Worm (Caenorhabditis elegans) whole organism, L1 larva: ENCODE data around the gene Y55F3AR.2.

ENCODE experiments used
- C04F5.9 ChIP-seq: sonication (generic microtip); optimal IDR thresholded peaks from 2 replicates; lab custom pipeline; 2016; ENCODE audit warnings: missing genetic modification characterization, missing compliant biosample characterization
- Y116A8C.19 ChIP-seq: sonication (generic microtip); optimal IDR thresholded peaks from 2 replicates; lab custom pipeline; 2016; ENCODE audit warnings: missing compliant biosample characterization, missing genetic modification characterization, borderline replicate concordance
- aha-1 ChIP-seq: fragments of 150-350 bp; optimal IDR thresholded peaks from 2 replicates; lab custom pipeline; 2014; ENCODE audit warnings: missing biosample characterization, missing genetic modification characterization
- alr-1 ChIP-seq: fragments of 200-800 bp; sonication (Bioruptor generic); optimal IDR thresholded peaks from 2 replicates; lab custom pipeline; 2018; ENCODE audit warnings: borderline replicate concordance, mild to moderate bottlenecking, missing genetic modification characterization, missing compliant biosample characterization
- aly-2 ChIP-seq: fragments of 150-350 bp; optimal IDR thresholded peaks from 2 replicates; lab custom pipeline; 2014; ENCODE audit warnings: missing biosample characterization, missing genetic modification characterization
- ama-1 ChIP-seq: fragments of 150-350 bp; optimal IDR thresholded peaks from 2 replicates; lab custom pipeline; 2014
- blmp-1 ChIP-seq: fragments of 150-350 bp; optimal IDR thresholded peaks from 2 replicates; lab custom pipeline; 2014; ENCODE audit warnings: missing biosample characterization, missing genetic modification characterization
- ceh-88 ChIP-seq: fragments of 200-800 bp; sonication (Bioruptor generic); IDR thresholded peaks from 2 replicates; pipeline ENCODE4 v1.3.6; 2022; ENCODE audit warnings: missing genetic modification characterization, missing compliant biosample characterization
- ceh-90 ChIP-seq: sonication (generic microtip); optimal IDR thresholded peaks from 2 replicates; lab custom pipeline; 2016; ENCODE audit warnings: missing genetic modification characterization, missing compliant biosample characterization
- ces-1 ChIP-seq: fragments of 150-350 bp; optimal IDR thresholded peaks from 2 replicates; lab custom pipeline; 2014; ENCODE audit warnings: missing biosample characterization, missing genetic modification reagents, missing genetic modification characterization
- dpl-1 ChIP-seq, 3 experiments: fragments of 150-350 bp in 2 of 3; sonication (generic microtip) in 1 of 3; optimal IDR thresholded peaks; 2 replicates each; lab custom pipeline; 2014 to 2017; ENCODE audit warnings: missing biosample characterization in 3 of 3, missing genetic modification characterization in 3 of 3, missing genetic modification reagents in 3 of 3
- efl-1 ChIP-seq, 4 experiments: fragments of 150-350 bp; optimal IDR thresholded peaks in 3 of 4; peaks in 1 of 4; 1 replicate in 1 of 4; 2 replicates in 3 of 4; lab custom pipeline; 2014; ENCODE audit warnings: missing biosample characterization in 2 of 4, missing genetic modification characterization in 2 of 4, missing genetic modification reagents in 2 of 4
- elt-3 ChIP-seq, 6 experiments: fragments of 150-350 bp in 1 of 6; sonication (generic microtip); optimal IDR thresholded peaks; 2 replicates each; lab custom pipeline; 2017 to 2018; ENCODE audit warnings: missing biosample characterization in 6 of 6, missing genetic modification characterization in 6 of 6, inconsistent platforms in 1 of 6
- fkh-4 ChIP-seq: sonication (generic microtip); optimal IDR thresholded peaks from 2 replicates; lab custom pipeline; 2016; ENCODE audit warnings: missing compliant biosample characterization, missing genetic modification characterization, borderline replicate concordance
- fkh-8 ChIP-seq: sonication (generic microtip); optimal IDR thresholded peaks from 2 replicates; lab custom pipeline; 2016; ENCODE audit warnings: mild to moderate bottlenecking, missing genetic modification characterization, missing compliant biosample characterization
- hlh-17 ChIP-seq: fragments of 200-800 bp; sonication (Bioruptor generic); optimal IDR thresholded peaks from 2 replicates; lab custom pipeline; 2018; ENCODE audit warnings: missing genetic modification characterization, mild to moderate bottlenecking, missing compliant biosample characterization, moderate library complexity, borderline replicate concordance
- hpl-2 ChIP-seq: fragments of 150-350 bp; optimal IDR thresholded peaks from 2 replicates; lab custom pipeline; 2014; ENCODE audit warnings: missing biosample characterization, missing genetic modification reagents, missing genetic modification characterization
- irx-1 ChIP-seq: sonication (generic microtip); optimal IDR thresholded peaks from 2 replicates; lab custom pipeline; 2016; ENCODE audit warnings: missing genetic modification characterization, missing compliant biosample characterization
- isw-1 ChIP-seq: fragments of 200-800 bp; sonication (Bioruptor generic); IDR thresholded peaks from 2 replicates; pipeline ENCODE4 v1.3.6; 2022; ENCODE audit warnings: missing genetic modification characterization, missing compliant biosample characterization
- jun-1 ChIP-seq: fragments of 150-350 bp; optimal IDR thresholded peaks from 2 replicates; lab custom pipeline; 2014; ENCODE audit warnings: missing biosample characterization, missing genetic modification reagents, missing genetic modification characterization
- lin-15B ChIP-seq: fragments of 150-350 bp; sonication (generic microtip); optimal IDR thresholded peaks from 3 replicates; lab custom pipeline; 2014; ENCODE audit warnings: missing biosample characterization, missing genetic modification characterization
- mab-9 ChIP-seq: fragments of 200-800 bp; sonication (Bioruptor generic); IDR thresholded peaks from 2 replicates; pipeline ENCODE4 v1.3.6; 2022; ENCODE audit warnings: missing genetic modification reagents, missing genetic modification characterization, missing compliant biosample characterization
- mdl-1 ChIP-seq, 2 experiments: fragments of 150-350 bp; optimal IDR thresholded peaks; 2 replicates each; lab custom pipeline; 2014 to 2017; ENCODE audit warnings: missing biosample characterization in 2 of 2, missing genetic modification characterization in 2 of 2, inconsistent platforms in 1 of 2
- mep-1 ChIP-seq: fragments of 150-350 bp; optimal IDR thresholded peaks from 2 replicates; lab custom pipeline; 2014; ENCODE audit warnings: missing biosample characterization, missing genetic modification characterization
- nhr-11 ChIP-seq: fragments of 150-350 bp; optimal IDR thresholded peaks from 2 replicates; lab custom pipeline; 2014; ENCODE audit warnings: missing biosample characterization, missing genetic modification characterization
- nhr-12 ChIP-seq: sonication (generic microtip); optimal IDR thresholded peaks from 2 replicates; lab custom pipeline; 2017; ENCODE audit warnings: missing biosample characterization, missing genetic modification characterization
- nhr-19 ChIP-seq: fragments of 200-800 bp; sonication (Bioruptor generic); conservative IDR thresholded peaks from 2 replicates; pipeline ENCODE4 v1.3.6; 2022; ENCODE audit warnings: missing genetic modification characterization, missing compliant biosample characterization
- nhr-237 ChIP-seq: fragments of 150-350 bp; optimal IDR thresholded peaks from 2 replicates; lab custom pipeline; 2014; ENCODE audit warnings: missing biosample characterization, missing genetic modification characterization
- nhr-47 ChIP-seq: sonication (generic microtip); optimal IDR thresholded peaks from 2 replicates; lab custom pipeline; 2016; ENCODE audit warnings: mild to moderate bottlenecking, missing genetic modification characterization, moderate library complexity, missing compliant biosample characterization
- nhr-76 ChIP-seq: sonication (generic microtip); optimal IDR thresholded peaks from 2 replicates; lab custom pipeline; 2017; ENCODE audit warnings: missing biosample characterization, missing genetic modification characterization
- nhr-77 ChIP-seq: fragments of 150-350 bp; optimal IDR thresholded peaks from 2 replicates; lab custom pipeline; 2014; ENCODE audit warnings: missing biosample characterization, missing genetic modification characterization
- nhr-84 ChIP-seq: sonication (generic microtip); optimal IDR thresholded peaks from 2 replicates; lab custom pipeline; 2017; ENCODE audit warnings: missing biosample characterization, missing genetic modification characterization
- nhr-90 ChIP-seq: sonication (generic microtip); optimal IDR thresholded peaks from 2 replicates; lab custom pipeline; 2016; ENCODE audit warnings: mild to moderate bottlenecking, missing genetic modification characterization, missing compliant biosample characterization; ENCODE audit not compliant: poor library complexity
- pag-3 ChIP-seq: sonication (generic microtip); optimal IDR thresholded peaks from 2 replicates; lab custom pipeline; 2017; ENCODE audit warnings: missing genetic modification characterization, mild to moderate bottlenecking, missing compliant biosample characterization, antibody characterized with exemption, borderline replicate concordance; ENCODE audit not compliant: insufficient read depth
- sox-4 ChIP-seq: sonication (generic microtip); optimal IDR thresholded peaks from 2 replicates; lab custom pipeline; 2016; ENCODE audit warnings: missing genetic modification characterization, missing compliant biosample characterization
- sptf-1 ChIP-seq: fragments of 150-350 bp; optimal IDR thresholded peaks from 2 replicates; lab custom pipeline; 2014; ENCODE audit warnings: missing biosample characterization, missing genetic modification characterization
- sup-37 ChIP-seq: fragments of 200-800 bp; sonication (Bioruptor generic); optimal IDR thresholded peaks from 2 replicates; lab custom pipeline; 2018; ENCODE audit warnings: mild to moderate bottlenecking, missing genetic modification characterization, missing compliant biosample characterization
- tlp-1 ChIP-seq: fragments of 150-350 bp; optimal IDR thresholded peaks from 2 replicates; lab custom pipeline; 2014; ENCODE audit warnings: missing biosample characterization, missing genetic modification characterization
- unc-130 ChIP-seq: fragments of 150-350 bp; optimal IDR thresholded peaks from 2 replicates; lab custom pipeline; 2017; ENCODE audit warnings: missing biosample characterization, missing genetic modification characterization, inconsistent platforms
- unc-62 ChIP-seq: fragments of 150-350 bp; optimal IDR thresholded peaks from 2 replicates; lab custom pipeline; 2014; ENCODE audit warnings: missing biosample characterization, missing genetic modification reagents, missing genetic modification characterization
- unc-86 ChIP-seq: sonication (generic microtip); optimal IDR thresholded peaks from 2 replicates; lab custom pipeline; 2016; ENCODE audit warnings: missing genetic modification characterization, missing compliant biosample characterization
- unc-98 ChIP-seq: fragments of 200-800 bp; sonication (Bioruptor generic); IDR thresholded peaks from 2 replicates; pipeline ENCODE4 v1.3.6; 2022; ENCODE audit warnings: missing genetic modification characterization, missing compliant biosample characterization
- vab-15 ChIP-seq: sonication (generic microtip); optimal IDR thresholded peaks from 2 replicates; lab custom pipeline; 2017; ENCODE audit warnings: missing genotype, mild to moderate bottlenecking, missing genetic modification characterization, missing compliant biosample characterization
- zag-1 ChIP-seq: fragments of 150-350 bp; optimal IDR thresholded peaks from 2 replicates; lab custom pipeline; 2014; ENCODE audit warnings: missing biosample characterization, missing genetic modification characterization
- ztf-11 ChIP-seq, 2 experiments: sonication (generic microtip); optimal IDR thresholded peaks; 2 replicates each; lab custom pipeline; 2016 to 2017; ENCODE audit warnings: missing genetic modification characterization in 2 of 2, missing biosample characterization in 1 of 2, missing compliant biosample characterization in 1 of 2

The Y55F3AR.2 gene

ce11 chrIV:1093870-1094564 lies at the start of gene Y55F3AR.2, which contains the start of gene cct-8 (continued):
- TF ChIP-seq nhr-12 (tag; lab: Kevin White, UChicago), result peak; percentile 75
- TF ChIP-seq hlh-17 (GFP tag; lab: Kevin White, UChicago), result no peak
- TF ChIP-seq nhr-11 (tag; lab: Kevin White, UChicago), result peak; percentile 92
- peak; percentile 36 for TF ChIP-seq Y116A8C.19 (tag; lab: Kevin White, UChicago)
- TF ChIP-seq aha-1 (tag; lab: Kevin White, UChicago), result peak; percentile 60
- TF ChIP-seq mep-1 (tag; lab: Kevin White, UChicago), result peak; percentile 97
- TF ChIP-seq ceh-90 (tag; lab: Kevin White, UChicago), result peak; percentile 68
- peak; percentile 89 for TF ChIP-seq fkh-4
- TF ChIP-seq ces-1 (GFP tag; lab: Kevin White, UChicago), result no peak
- TF ChIP-seq nhr-19 (GFP tag; lab: Robert Waterston, UW), result peak; percentile 99
- TF ChIP-seq sup-37 (GFP tag; lab: Kevin White, UChicago), result peak; percentile 99
- peak; percentile 99 for TF ChIP-seq nhr-47 (tag; lab: Kevin White, UChicago)
- TF ChIP-seq ceh-88 (GFP tag; lab: Robert Waterston, UW), result peak; percentile 97
- TF ChIP-seq nhr-76 (tag; lab: Kevin White, UChicago), result no peak
- TF ChIP-seq nhr-84 (tag; lab: Kevin White, UChicago), result peak; percentile 24
- peak in 3 of 6 experiments; percentile 36 to 95 (median 91) for TF ChIP-seq elt-3 (tag; optimal IDR thresholded peaks at IDR 0.05; lab: Kevin White, UChicago)
- peak; percentile 100 for TF ChIP-seq C04F5.9
- peak in 1 of 2 experiments; percentile 92 for TF ChIP-seq ztf-11 (tag; optimal IDR thresholded peaks at IDR 0.05; lab: Kevin White, UChicago)
- peak; percentile 99 for TF ChIP-seq fkh-8 (tag; lab: Kevin White, UChicago)
- TF ChIP-seq irx-1, result peak; percentile 97
- peak; percentile 95 for TF ChIP-seq vab-15 (tag; lab: Kevin White, UChicago)
- TF ChIP-seq sptf-1 (tag; lab: Kevin White, UChicago), result no peak
- TF ChIP-seq unc-98, result peak; percentile 87
- TF ChIP-seq mab-9 (GFP tag; lab: Robert Waterston, UW), result peak; percentile 98
- peak; percentile 98 for TF ChIP-seq unc-86 (tag; lab: Kevin White, UChicago)
- TF ChIP-seq lin-15B, result peak; percentile 92
- peak; percentile 92 for TF ChIP-seq hpl-2 (GFP tag; lab: Kevin White, UChicago)
- peak; percentile 78 for TF ChIP-seq nhr-237 (tag; lab: Kevin White, UChicago)
- peak; percentile 92 for TF ChIP-seq sox-4
- TF ChIP-seq dpl-1 (GFP tag; optimal IDR thresholded peaks at IDR 0.05; lab: Kevin White, UChicago), result peak; percentile 90 to 92 (median 90)
- TF ChIP-seq nhr-90 (tag; lab: Kevin White, UChicago), result peak; percentile 97
- peak; percentile 99 for TF ChIP-seq isw-1 (GFP tag; lab: Robert Waterston, UW)
- peak; percentile 81 for TF ChIP-seq ama-1 (lab: Kevin White, UChicago)

ce11 chrIV:1045683-1046082 lies 48.7 kb upstream of the Y55F3AR.2 start, which contains the start of gene srx-12:
Gene srx-12 (plus strand): TSS chrIV:1045983.
- TF ChIP-seq blmp-1, result no peak
- TF ChIP-seq efl-1 (optimal IDR thresholded peaks at IDR 0.05; lab: Kevin White, UChicago), result no peak
- TF ChIP-seq efl-1 (GFP tag; optimal IDR thresholded peaks at IDR 0.05 in 1 of 2; lab: Kevin White, UChicago), result no peak
- TF ChIP-seq unc-130, result no peak
- TF ChIP-seq, all 84 proteins: peak for 0

- TF ChIP-seq alr-1 (tag; lab: Kevin White, UChicago), result no peak
- no peak for TF ChIP-seq unc-86 (tag; lab: Kevin White, UChicago)
- no peak for TF ChIP-seq nhr-77
- TF ChIP-seq aly-2 (tag; lab: Kevin White, UChicago), result no peak
- no peak for TF ChIP-seq nhr-76 (tag; lab: Kevin White, UChicago)
- TF ChIP-seq tlp-1 (tag; lab: Kevin White, UChicago), result no peak
- TF ChIP-seq pag-3 (tag; lab: Kevin White, UChicago), result no peak
- TF ChIP-seq jun-1, result no peak
- no peak for TF ChIP-seq nhr-84 (tag; lab: Kevin White, UChicago)
- no peak for TF ChIP-seq zag-1 (tag; lab: Kevin White, UChicago)
- no peak for TF ChIP-seq C04F5.9
- no peak for TF ChIP-seq mdl-1 (tag; optimal IDR thresholded peaks at IDR 0.05; lab: Kevin White, UChicago)
- TF ChIP-seq unc-62 (GFP tag; lab: Kevin White, UChicago), result no peak
- no peak for TF ChIP-seq sup-37 (GFP tag; lab: Kevin White, UChicago)
These were observed 47.3 kb upstream of the Y55F3AR.2 start for ce11 chrIV:1046996-1047395.
